In genomic region chr3L:19055064-19055463, dm6 we compare ENCODE assay signal across 4 fruit fly cellular contexts.
A peak's percentile ranks its signal among the peaks of the same experiment; 100 is the strongest.
TF ChIP-seq lines count a peak whose summit lies in the region.

No protein-coding gene starts in this region.

- no peak for TF ChIP-seq CTCF in whole organism, embryonic (GFP tag; optimal IDR thresholded peaks at IDR 0.05; lab: Kevin White, UChicago)

TF ChIP-seq in whole organism, embryonic, 481 proteins besides CTCF, POLR2A, EP300 and RAD21 (continues in another document):
- TF ChIP-seq gfzf (GFP tag; optimal IDR thresholded peaks at IDR 0.05; lab: Kevin White, UChicago) (no peak), CG1832 (GFP tag; optimal IDR thresholded peaks at IDR 0.05; lab: Kevin White, UChicago) (no peak), Rx (GFP tag; IDR thresholded peaks at IDR 0.05; lab: Robert Waterston, UW) (no peak), esg (GFP tag; conservative IDR thresholded peaks at IDR 0.05; lab: Robert Waterston, UW) (no peak), grn (GFP tag; optimal IDR thresholded peaks at IDR 0.05; lab: Kevin White, UChicago) (no peak), CG18262 (tag; optimal IDR thresholded peaks at IDR 0.05; lab: Kevin White, UChicago) (peak; percentile 15), CG3995 (GFP tag; optimal IDR thresholded peaks at IDR 0.05; lab: Kevin White, UChicago) (no peak), CG1602 (GFP tag; optimal IDR thresholded peaks at IDR 0.05; lab: Kevin White, UChicago) (no peak), NC2α (GFP tag; optimal IDR thresholded peaks at IDR 0.05; lab: Kevin White, UChicago) (no peak), abd-A (tag; optimal IDR thresholded peaks at IDR 0.05; lab: Kevin White, UChicago) (no peak), gcm2 (GFP tag; optimal IDR thresholded peaks at IDR 0.05; lab: Kevin White, UChicago) (no peak), Max (GFP tag; optimal IDR thresholded peaks at IDR 0.05; lab: Kevin White, UChicago) (no peak), CG2712 (tag; optimal IDR thresholded peaks at IDR 0.05; lab: Kevin White, UChicago) (peak; percentile 19), chn (GFP tag; optimal IDR thresholded peaks at IDR 0.05; lab: Kevin White, UChicago) (no peak), CG2120 (GFP tag; optimal IDR thresholded peaks at IDR 0.05; lab: Kevin White, UChicago) (peak; percentile 2), row (GFP tag; IDR thresholded peaks at IDR 0.05; lab: Robert Waterston, UW) (peak; percentile 31; the same call in 1 of the 3 replicates), CG11695 (GFP tag; IDR thresholded peaks at IDR 0.05; lab: Robert Waterston, UW) (no peak), CG6765 (GFP tag; optimal IDR thresholded peaks at IDR 0.05; lab: Kevin White, UChicago) (no peak), CG4424 (GFP tag; optimal IDR thresholded peaks at IDR 0.05; lab: Kevin White, UChicago) (peak; percentile 27), insv (GFP tag; optimal IDR thresholded peaks at IDR 0.05; lab: Kevin White, UChicago) (no peak), CG1647 (GFP tag; optimal IDR thresholded peaks at IDR 0.05; lab: Kevin White, UChicago) (no peak), CG17385 (GFP tag; optimal IDR thresholded peaks at IDR 0.05; lab: Kevin White, UChicago) (no peak), CG12744 (GFP tag; optimal IDR thresholded peaks at IDR 0.05; lab: Kevin White, UChicago) (no peak), CG30403 (GFP tag; optimal IDR thresholded peaks at IDR 0.05; lab: Kevin White, UChicago) (peak; percentile 5)

TF ChIP-seq in whole organism, prepupa, 60 proteins besides CTCF, POLR2A, EP300 and RAD21 (continues in another document):
- TF ChIP-seq CG3919 (GFP tag; optimal IDR thresholded peaks at IDR 0.05; lab: Kevin White, UChicago) (peak; percentile 32), CG34406 (GFP tag; optimal IDR thresholded peaks at IDR 0.05; lab: Kevin White, UChicago) (peak; percentile 45), achi (GFP tag; optimal IDR thresholded peaks at IDR 0.05; lab: Kevin White, UChicago) (peak; percentile 54), fd59A (GFP tag; optimal IDR thresholded peaks at IDR 0.05; lab: Kevin White, UChicago) (peak; percentile 9), CG10631 (GFP tag; optimal IDR thresholded peaks at IDR 0.05; lab: Kevin White, UChicago) (peak; percentile 69), CG6808 (GFP tag; optimal IDR thresholded peaks at IDR 0.05; lab: Kevin White, UChicago) (peak; percentile 47), CG7368 (GFP tag; optimal IDR thresholded peaks at IDR 0.05; lab: Kevin White, UChicago) (peak; percentile 5), CG11294 (GFP tag; IDR thresholded peaks at IDR 0.05; lab: Robert Waterston, UW) (no peak), Ets96B (tag; optimal IDR thresholded peaks at IDR 0.05; lab: Kevin White, UChicago) (peak; percentile 72), CG10669 (GFP tag; optimal IDR thresholded peaks at IDR 0.05; lab: Kevin White, UChicago) (peak; percentile 53), fkh (GFP tag; optimal IDR thresholded peaks at IDR 0.05; lab: Kevin White, UChicago) (no peak), CG8632 (GFP tag; optimal IDR thresholded peaks at IDR 0.05; lab: Kevin White, UChicago) (peak; percentile 57), salr (GFP tag; optimal IDR thresholded peaks at IDR 0.05; lab: Kevin White, UChicago) (peak in 1 of 2 experiments; percentile 49), eg (GFP tag; IDR thresholded peaks at IDR 0.05; lab: Robert Waterston, UW) (no peak), Hr38 (GFP tag; optimal IDR thresholded peaks at IDR 0.05; lab: Kevin White, UChicago) (no peak), CG4318 (GFP tag; optimal IDR thresholded peaks at IDR 0.05; lab: Kevin White, UChicago) (peak; percentile 25), Eip93F (GFP tag; optimal IDR thresholded peaks at IDR 0.05; lab: Kevin White, UChicago) (no peak), dac (GFP tag; optimal IDR thresholded peaks at IDR 0.05; lab: Kevin White, UChicago) (no peak), CG8119 (GFP tag; IDR thresholded peaks at IDR 0.05; lab: Robert Waterston, UW) (peak; percentile 59), Hr4 (GFP tag; optimal IDR thresholded peaks at IDR 0.05; lab: Kevin White, UChicago) (peak; percentile 24), Gug (GFP tag; IDR thresholded peaks at IDR 0.05; lab: Robert Waterston, UW) (no peak), CG15336 (GFP tag; IDR thresholded peaks at IDR 0.05; lab: Robert Waterston, UW) (peak; percentile 62), vri (GFP tag; optimal IDR thresholded peaks at IDR 0.05; lab: Kevin White, UChicago) (no peak), CG16779 (tag; optimal IDR thresholded peaks at IDR 0.05; lab: Kevin White, UChicago) (peak; percentile 3)

TF ChIP-seq in whole organism, pupa, 21 proteins besides CTCF, POLR2A, EP300 and RAD21:
- TF ChIP-seq CG8301 (tag; optimal IDR thresholded peaks at IDR 0.05; lab: Kevin White, UChicago) (peak; percentile 48), CG14655 (GFP tag; optimal IDR thresholded peaks at IDR 0.05; lab: Kevin White, UChicago) (peak; percentile 64), Pif1B (GFP tag; optimal IDR thresholded peaks at IDR 0.05; lab: Kevin White, UChicago) (peak; percentile 39), CG4496 (GFP tag; IDR thresholded peaks at IDR 0.05; lab: Robert Waterston, UW) (no peak), CG34367 (tag; optimal IDR thresholded peaks at IDR 0.05; lab: Kevin White, UChicago) (peak; percentile 51), Pif1A (GFP tag; optimal IDR thresholded peaks at IDR 0.05; lab: Kevin White, UChicago) (peak; percentile 37), CG12605 (GFP tag; IDR thresholded peaks at IDR 0.05; lab: Robert Waterston, UW) (0 out of 2 replicates have a peak, but pooled peaks have one; percentile 30), EcR (GFP tag; optimal IDR thresholded peaks at IDR 0.05; lab: Kevin White, UChicago) (no peak), CG9948 (tag; optimal IDR thresholded peaks at IDR 0.05; lab: Kevin White, UChicago) (peak; percentile 49), D1 (tag; optimal IDR thresholded peaks at IDR 0.05; lab: Kevin White, UChicago) (peak; percentile 46), CG32121 (GFP tag; IDR thresholded peaks at IDR 0.05; lab: Robert Waterston, UW) (no peak; the same call in 1 of the 2 replicates), Ets98B (GFP tag; IDR thresholded peaks at IDR 0.05; lab: Robert Waterston, UW) (peak; percentile 25; the same call in 1 of the 2 replicates), rn (GFP tag; IDR thresholded peaks at IDR 0.05; lab: Robert Waterston, UW) (no peak), CG10348 (GFP tag; IDR thresholded peaks at IDR 0.05; lab: Robert Waterston, UW) (no peak), fd96Ca (GFP tag; IDR thresholded peaks at IDR 0.05; lab: Robert Waterston, UW) (no peak), CG17806 (tag; optimal IDR thresholded peaks at IDR 0.05; lab: Kevin White, UChicago) (peak; percentile 71), CG15710 (tag; optimal IDR thresholded peaks at IDR 0.05; lab: Kevin White, UChicago) (peak; percentile 69), Snoo (tag; optimal IDR thresholded peaks at IDR 0.05; lab: Kevin White, UChicago) (peak; percentile 31), CG8159 (tag; optimal IDR thresholded peaks at IDR 0.05; lab: Kevin White, UChicago) (peak; percentile 72), gl (tag; optimal IDR thresholded peaks at IDR 0.05; lab: Kevin White, UChicago) (no peak), CG13204 (GFP tag; optimal IDR thresholded peaks at IDR 0.05; lab: Kevin White, UChicago) (no peak)
TF ChIP-seq in whole organism, pupa: peak in this region for 13.

TF ChIP-seq in whole organism, wandering third instar larva, 38 proteins besides CTCF, POLR2A, EP300 and RAD21 (continues in another document):
- TF ChIP-seq dsf (GFP tag; optimal IDR thresholded peaks at IDR 0.05; lab: Kevin White, UChicago; ENCODE audit: borderline replicate concordance) (no peak), h (GFP tag; optimal IDR thresholded peaks at IDR 0.05; lab: Kevin White, UChicago) (peak; percentile 44), Hr83 (GFP tag; optimal IDR thresholded peaks at IDR 0.05; lab: Kevin White, UChicago; ENCODE audit: poor library complexity, severe bottlenecking) (no peak), foxo (GFP tag; optimal IDR thresholded peaks at IDR 0.05; lab: Kevin White, UChicago) (peak in 1 of 2 experiments; percentile 36), Myc (optimal IDR thresholded peaks at IDR 0.05; lab: Kevin White, UChicago) (no peak), N (GFP tag; optimal IDR thresholded peaks at IDR 0.05; lab: Kevin White, UChicago) (no peak), Sp1 (GFP tag; optimal IDR thresholded peaks at IDR 0.05; lab: Kevin White, UChicago) (peak; percentile 46), CG32264 (GFP tag; optimal IDR thresholded peaks at IDR 0.05; lab: Kevin White, UChicago) (no peak), ey (GFP tag; optimal IDR thresholded peaks at IDR 0.05; lab: Kevin White, UChicago) (peak; percentile 8), CrebA (GFP tag; optimal IDR thresholded peaks at IDR 0.05; lab: Kevin White, UChicago; ENCODE audit: borderline replicate concordance) (no peak), OdsH (GFP tag; optimal IDR thresholded peaks at IDR 0.05; lab: Kevin White, UChicago) (peak; percentile 48), HLH106 (tag; optimal IDR thresholded peaks at IDR 0.05; lab: Kevin White, UChicago) (peak; percentile 29), sage (GFP tag; optimal IDR thresholded peaks at IDR 0.05; lab: Kevin White, UChicago) (no peak), psq (GFP tag; optimal IDR thresholded peaks at IDR 0.05; lab: Kevin White, UChicago) (peak; percentile 39), sv (GFP tag; optimal IDR thresholded peaks at IDR 0.05; lab: Kevin White, UChicago) (no peak), brk (GFP tag; optimal IDR thresholded peaks at IDR 0.05; lab: Kevin White, UChicago) (no peak), GATAd (GFP tag; optimal IDR thresholded peaks at IDR 0.05; lab: Kevin White, UChicago) (no peak), usp (GFP tag; optimal IDR thresholded peaks at IDR 0.05; lab: Kevin White, UChicago) (no peak), br (GFP tag; optimal IDR thresholded peaks at IDR 0.05; lab: Kevin White, UChicago) (no peak), lola (GFP tag; optimal IDR thresholded peaks at IDR 0.05; lab: Kevin White, UChicago) (no peak), rgr (GFP tag; optimal IDR thresholded peaks at IDR 0.05; lab: Kevin White, UChicago) (peak; percentile 45), Dfd (GFP tag; optimal IDR thresholded peaks at IDR 0.05; lab: Kevin White, UChicago) (no peak), Hnf4 (GFP tag; optimal IDR thresholded peaks at IDR 0.05; lab: Kevin White, UChicago) (no peak), dmrt93B (GFP tag; optimal IDR thresholded peaks at IDR 0.05; lab: Kevin White, UChicago) (no peak), fru (GFP tag; optimal IDR thresholded peaks at IDR 0.05; lab: Kevin White, UChicago) (peak; percentile 16), Mio (GFP tag; optimal IDR thresholded peaks at IDR 0.05; lab: Kevin White, UChicago) (no peak), CG9705 (GFP tag; optimal IDR thresholded peaks at IDR 0.05; lab: Kevin White, UChicago) (no peak), dl (GFP tag; optimal IDR thresholded peaks at IDR 0.05; lab: Kevin White, UChicago; ENCODE audit: insufficient read depth in 1 of 2, partially characterized antibody in 2 of 2) (no peak), Vsx2 (GFP tag; optimal IDR thresholded peaks at IDR 0.05; lab: Kevin White, UChicago; ENCODE audit: partially characterized antibody) (no peak), pan (optimal IDR thresholded peaks at IDR 0.05; lab: Kevin White, UChicago) (no peak), jim (GFP tag; optimal IDR thresholded peaks at IDR 0.05; lab: Kevin White, UChicago) (no peak), Abd-B (GFP tag; optimal IDR thresholded peaks at IDR 0.05; lab: Kevin White, UChicago) (no peak)

Comparison
In these comparisons a context has a peak if more than half of its experiments do, and no peak if none do; other contexts are left out.
1. Of the 7 proteins assayed by ChIP-seq in both whole organism, embryonic and whole organism, prepupa: peak only in whole organism, embryonic: none; only in whole organism, prepupa: CG16779 and Sox102F; in both: none; in neither: 5.